Worm (Caenorhabditis elegans): Measurements from ENCODE around the gene nep-6.
A peak's percentile ranks its signal among the peaks of the same experiment; 100 is the strongest.

- TF ChIP-seq ama-1 (optimal IDR thresholded peaks at IDR 0.05) = no peak
- peak in 1 of 2 experiments; percentile 65 for TF ChIP-seq ama-1 (GFP tag; optimal IDR thresholded peaks at IDR 0.05)
- peak; percentile 57; the same call in 1 of the 2 replicates for TF ChIP-seq ceh-100 (GFP tag; IDR thresholded peaks at IDR 0.05)
- peak; percentile 74 for TF ChIP-seq hmg-1.2 (GFP tag; IDR thresholded peaks at IDR 0.05)
- TF ChIP-seq let-526 (GFP tag; IDR thresholded peaks at IDR 0.05) = peak; percentile 40; the same call in 1 of the 2 replicates
- TF ChIP-seq nhr-120 (GFP tag; IDR thresholded peaks at IDR 0.05) = 0 out of 2 replicates have a peak, but pooled peaks have one; percentile 79
- 0 out of 2 replicates have a peak, but pooled peaks have one; percentile 54 for TF ChIP-seq ceh-58 (GFP tag; IDR thresholded peaks at IDR 0.05)
- peak; percentile 58 for TF ChIP-seq mxl-1 (tag; optimal IDR thresholded peaks at IDR 0.05)
- no peak for TF ChIP-seq Y79H2A.3 (GFP tag; conservative IDR thresholded peaks at IDR 0.05)
- no peak for TF ChIP-seq K11D2.4 (GFP tag; IDR thresholded peaks at IDR 0.05)
- TF ChIP-seq ceh-91 (GFP tag; IDR thresholded peaks at IDR 0.05) = 0 out of 2 replicates have a peak, but pooled peaks have one; percentile 21
- TF ChIP-seq somi-1 (GFP tag; optimal IDR thresholded peaks at IDR 0.05) = peak; percentile 68
- no peak for TF ChIP-seq F39B2.1 (GFP tag; IDR thresholded peaks at IDR 0.05)
Measured at ce11 chrII:3439244-3439698, 22.6 kb downstream of the nep-6 start.

Data from whole organism, young adult.